Worm (Caenorhabditis elegans) whole organism, L2 larva: Measurements from ENCODE around the gene K12H6.10.
A peak's percentile ranks its signal among the peaks of the same experiment; 100 is the strongest.
"Not testable (repeated sequence)": the region's sequence is repeated elsewhere in the genome, so short reads cannot be mapped to it uniquely, and the experiment has no call there.

Experiments
- C34F6.9 ChIP-seq: fragments of 150-350 bp; optimal IDR thresholded peaks from 2 replicates; lab custom pipeline; 2014; ENCODE audit warnings: missing biosample characterization, missing genetic modification characterization
- F13H6.1 ChIP-seq: sonication (generic microtip); optimal IDR thresholded peaks from 2 replicates; lab custom pipeline; 2016; ENCODE audit warnings: missing genetic modification characterization, missing compliant biosample characterization
- R02D3.7 ChIP-seq: fragments of 150-350 bp; optimal IDR thresholded peaks from 2 replicates; lab custom pipeline; 2014; ENCODE audit warnings: missing biosample characterization, missing genetic modification characterization
- Y55F3AM.14 ChIP-seq: fragments of 200-800 bp; sonication (Bioruptor generic); optimal IDR thresholded peaks from 2 replicates; lab custom pipeline; 2018; ENCODE audit warnings: mild to moderate bottlenecking, missing genetic modification characterization, missing compliant biosample characterization
- ZK546.5 ChIP-seq: sonication (generic microtip); optimal IDR thresholded peaks from 2 replicates; lab custom pipeline; 2017; ENCODE audit warnings: missing biosample characterization, missing genetic modification characterization
- alr-1 ChIP-seq: fragments of 150-350 bp; optimal IDR thresholded peaks from 2 replicates; lab custom pipeline; 2014; ENCODE audit warnings: missing biosample characterization, missing genetic modification characterization
- aly-2 ChIP-seq: fragments of 150-350 bp; optimal IDR thresholded peaks from 2 replicates; lab custom pipeline; 2014; ENCODE audit warnings: missing biosample characterization, missing genetic modification characterization
- ceh-82 ChIP-seq: fragments of 150-350 bp; optimal IDR thresholded peaks from 2 replicates; lab custom pipeline; 2014; ENCODE audit warnings: missing biosample characterization, missing genetic modification characterization
- crh-2 ChIP-seq: sonication (generic microtip); optimal IDR thresholded peaks from 2 replicates; lab custom pipeline; 2017; ENCODE audit warnings: missing biosample characterization, missing genetic modification characterization
- dmd-4 ChIP-seq: sonication (generic microtip); optimal IDR thresholded peaks from 2 replicates; lab custom pipeline; 2017; ENCODE audit warnings: missing biosample characterization, missing genetic modification characterization
- egl-27 ChIP-seq: sonication (generic microtip); optimal IDR thresholded peaks from 3 replicates; lab custom pipeline; 2017; ENCODE audit warnings: missing biosample characterization, missing genetic modification reagents, missing genetic modification characterization
- elt-1 ChIP-seq: fragments of 150-350 bp; optimal IDR thresholded peaks from 2 replicates; lab custom pipeline; 2014; ENCODE audit warnings: missing biosample characterization, missing genetic modification characterization
- elt-3 ChIP-seq: sonication (generic microtip); optimal IDR thresholded peaks from 2 replicates; lab custom pipeline; 2017; ENCODE audit warnings: missing biosample characterization, missing genetic modification characterization
- fos-1 ChIP-seq: fragments of 150-350 bp; optimal IDR thresholded peaks from 2 replicates; lab custom pipeline; 2014; ENCODE audit warnings: missing biosample characterization, missing genetic modification characterization
- lin-11 ChIP-seq: fragments of 150-350 bp; sonication (generic microtip); optimal IDR thresholded peaks from 2 replicates; lab custom pipeline; 2014; ENCODE audit warnings: missing biosample characterization, missing genetic modification characterization, inconsistent platforms, mixed read lengths
- lin-13 ChIP-seq: fragments of 150-350 bp; optimal IDR thresholded peaks from 2 replicates; lab custom pipeline; 2014; ENCODE audit warnings: missing biosample characterization, missing genetic modification reagents, missing genetic modification characterization
- lin-39 ChIP-seq: fragments of 150-350 bp; optimal IDR thresholded peaks from 2 replicates; lab custom pipeline; 2014; ENCODE audit warnings: missing biosample characterization, missing genetic modification reagents, missing genetic modification characterization
- lsy-2 ChIP-seq, 2 experiments: fragments of 150-350 bp in 1 of 2; sonication (generic microtip) in 1 of 2; optimal IDR thresholded peaks; 2 replicates each; lab custom pipeline; 2014 to 2017; ENCODE audit warnings: missing biosample characterization in 2 of 2, missing genetic modification characterization in 2 of 2
- mab-5 ChIP-seq: fragments of 150-350 bp; optimal IDR thresholded peaks from 2 replicates; lab custom pipeline; 2014; ENCODE audit warnings: missing biosample characterization, missing genetic modification characterization
- mbf-1 ChIP-seq: sonication (generic microtip); optimal IDR thresholded peaks from 2 replicates; lab custom pipeline; 2017; ENCODE audit warnings: missing biosample characterization, missing genetic modification characterization
- mdl-1 ChIP-seq, 2 experiments: fragments of 150-350 bp in 1 of 2; sonication (generic microtip) in 1 of 2; optimal IDR thresholded peaks; 2 replicates each; lab custom pipeline; 2017; ENCODE audit warnings: missing biosample characterization in 2 of 2, missing genetic modification characterization in 2 of 2
- nhr-10 ChIP-seq: sonication (generic microtip); optimal IDR thresholded peaks from 2 replicates; lab custom pipeline; 2017; ENCODE audit warnings: missing biosample characterization, missing genetic modification characterization
- nhr-11 ChIP-seq: fragments of 150-350 bp; optimal IDR thresholded peaks from 2 replicates; lab custom pipeline; 2014; ENCODE audit warnings: missing biosample characterization, missing genetic modification characterization
- nhr-12 ChIP-seq: fragments of 150-350 bp; optimal IDR thresholded peaks from 2 replicates; lab custom pipeline; 2014; ENCODE audit warnings: missing biosample characterization, missing genetic modification characterization
- nhr-23 ChIP-seq: fragments of 150-350 bp; optimal IDR thresholded peaks from 2 replicates; lab custom pipeline; 2014; ENCODE audit warnings: missing biosample characterization, missing genetic modification reagents, missing genetic modification characterization
- nhr-237 ChIP-seq: fragments of 150-350 bp; optimal IDR thresholded peaks from 2 replicates; lab custom pipeline; 2014; ENCODE audit warnings: missing biosample characterization, missing genetic modification characterization
- nhr-77 ChIP-seq: fragments of 150-350 bp; optimal IDR thresholded peaks from 2 replicates; lab custom pipeline; 2014; ENCODE audit warnings: missing biosample characterization, missing genetic modification characterization
- sem-4 ChIP-seq: fragments of 150-350 bp; optimal IDR thresholded peaks from 2 replicates; lab custom pipeline; 2014; ENCODE audit warnings: missing biosample characterization, missing genetic modification reagents, missing genetic modification characterization
- skn-1 ChIP-seq: sonication (generic microtip); optimal IDR thresholded peaks from 2 replicates; lab custom pipeline; 2017; ENCODE audit warnings: missing biosample characterization, missing genetic modification characterization
- sma-9 ChIP-seq, 2 experiments: fragments of 150-350 bp in 1 of 2; sonication (generic microtip) in 1 of 2; optimal IDR thresholded peaks; 2 replicates each; lab custom pipeline; 2014 to 2016; ENCODE audit warnings: missing genetic modification characterization in 2 of 2, mild to moderate bottlenecking in 1 of 2, missing biosample characterization in 1 of 2, missing compliant biosample characterization in 1 of 2, missing genetic modification reagents in 1 of 2, moderate library complexity in 1 of 2
- snpc-4 ChIP-seq: fragments of 150-350 bp; optimal IDR thresholded peaks from 2 replicates; lab custom pipeline; 2014; ENCODE audit warnings: missing biosample characterization, missing genetic modification characterization
- ztf-1 ChIP-seq: fragments of 200-800 bp; sonication (Bioruptor generic); conservative IDR thresholded peaks from 2 replicates; pipeline ENCODE4 v1.3.6; 2022; ENCODE audit warnings: missing genetic modification characterization, missing compliant biosample characterization

K12H6.10 gene

DNA sequence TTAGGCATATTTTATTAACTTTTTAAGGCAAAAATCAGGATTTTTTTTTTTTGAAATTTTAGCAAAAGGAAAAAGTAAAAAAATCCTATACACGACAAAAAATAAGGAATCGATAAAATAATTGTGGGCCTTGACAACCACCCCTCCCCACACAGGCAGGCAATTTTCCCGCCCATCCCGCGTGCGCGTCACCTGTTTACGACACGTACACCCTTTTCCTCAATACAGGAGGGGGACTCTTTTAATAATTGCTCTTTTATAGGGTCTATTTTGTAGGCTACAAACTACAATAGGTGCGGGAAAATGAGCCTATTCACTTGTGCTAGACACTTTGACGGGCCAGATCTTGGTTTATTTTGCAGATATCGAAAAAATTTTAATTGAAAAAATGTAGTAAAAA lies 9.9 kb downstream of the K12H6.10 start:
- no peak for TF ChIP-seq ztf-1 (GFP tag; lab: Robert Waterston, UW)

DNA sequence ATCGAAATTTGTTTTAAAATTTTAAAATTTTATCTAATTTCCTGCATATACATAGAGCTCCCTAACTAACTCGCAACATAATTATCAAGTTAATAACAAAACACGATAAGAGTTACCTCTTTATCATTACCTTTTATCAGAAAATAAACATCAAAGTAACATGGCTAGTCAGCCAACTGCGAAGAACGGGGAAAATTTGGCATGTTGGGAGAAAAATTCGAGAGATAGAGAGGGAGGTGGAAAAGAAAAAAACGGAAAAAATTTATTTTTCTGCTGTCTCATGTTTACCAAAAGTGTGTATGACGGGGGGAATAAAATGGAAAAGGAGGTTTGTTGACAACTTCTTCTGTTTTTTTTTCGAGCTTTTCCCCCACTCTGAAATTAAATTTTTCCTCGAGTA lies 11.4 kb downstream of the K12H6.10 start:
- peak; percentile 87 for TF ChIP-seq fos-1 (tag; lab: Kevin White, UChicago)
- TF ChIP-seq nhr-10: no peak
- peak; percentile 51 for TF ChIP-seq skn-1 (tag; lab: Kevin White, UChicago)
- no peak for TF ChIP-seq Y55F3AM.14 (GFP tag; lab: Kevin White, UChicago)
- TF ChIP-seq lin-11 (tag; lab: Kevin White, UChicago): no peak
- no peak for TF ChIP-seq lin-13 (GFP tag; lab: Kevin White, UChicago)
- TF ChIP-seq C34F6.9 (tag; lab: Kevin White, UChicago): no peak
- TF ChIP-seq sma-9 (GFP tag; optimal IDR thresholded peaks at IDR 0.05; lab: Kevin White, UChicago): peak; percentile 11
- no peak for TF ChIP-seq sma-9 (tag; optimal IDR thresholded peaks at IDR 0.05; lab: Kevin White, UChicago)
- TF ChIP-seq lsy-2 (tag; optimal IDR thresholded peaks at IDR 0.05; lab: Kevin White, UChicago): no peak
- TF ChIP-seq ztf-1 (GFP tag; lab: Robert Waterston, UW): no peak
- TF ChIP-seq, all 48 proteins: peak for 3

ce11 chrII:2836853-2837252 lies 14.2 kb downstream of the K12H6.10 start, which contains the start of gene K12H6.7:
TSS of gene K12H6.7 (minus strand) at chrII:2836953.
- TF ChIP-seq mab-5 (tag; lab: Kevin White, UChicago) (no peak), nhr-11 (tag; lab: Kevin White, UChicago) (no peak), elt-3 (tag; lab: Kevin White, UChicago) (no peak), lin-39 (no peak), aly-2 (tag; lab: Kevin White, UChicago) (no peak), fos-1 (tag; lab: Kevin White, UChicago) (no peak), mbf-1 (tag; lab: Kevin White, UChicago) (no peak), nhr-23 (no peak), snpc-4 (tag; lab: Kevin White, UChicago) (no peak), alr-1 (tag; lab: Kevin White, UChicago) (no peak), nhr-77 (tag; lab: Kevin White, UChicago) (no peak), crh-2 (tag; lab: Kevin White, UChicago) (no peak), egl-27 (tag; lab: Kevin White, UChicago) (no peak), nhr-10 (no peak), sma-9 (GFP tag; optimal IDR thresholded peaks at IDR 0.05; lab: Kevin White, UChicago) (no peak), sma-9 (tag; optimal IDR thresholded peaks at IDR 0.05; lab: Kevin White, UChicago) (no peak), sem-4 (no peak), R02D3.7 (tag; lab: Kevin White, UChicago) (no peak), F13H6.1 (no peak), ZK546.5 (tag; lab: Kevin White, UChicago) (no peak)

DNA sequence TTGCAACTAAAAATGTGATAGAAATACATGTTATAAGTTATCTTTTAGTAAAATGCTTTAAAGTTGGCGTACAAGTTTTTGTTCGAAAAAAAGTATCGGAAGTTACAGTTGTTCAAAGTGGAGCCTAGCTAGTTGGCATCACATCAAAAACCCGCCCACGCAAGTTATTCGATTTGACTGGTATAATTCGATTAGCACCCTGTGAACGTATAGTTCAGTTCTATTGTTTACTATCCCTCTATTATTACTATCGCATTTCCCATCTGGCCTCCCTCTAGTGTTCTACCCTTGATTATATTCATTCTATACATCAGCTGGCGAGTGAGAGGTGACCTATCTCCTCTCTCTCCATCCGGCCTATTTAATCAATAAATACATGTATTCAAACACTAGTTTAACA lies 16.3 kb downstream of the K12H6.10 start, which contains the start of gene Y110A2AL.4:
Gene Y110A2AL.4, plus strand, starts transcription at position 301 of the 400 bp plus-strand sequence.
- TF ChIP-seq fos-1, nhr-12, egl-27 (tag; lab: Kevin White, UChicago): not testable (repeated sequence)

DNA sequence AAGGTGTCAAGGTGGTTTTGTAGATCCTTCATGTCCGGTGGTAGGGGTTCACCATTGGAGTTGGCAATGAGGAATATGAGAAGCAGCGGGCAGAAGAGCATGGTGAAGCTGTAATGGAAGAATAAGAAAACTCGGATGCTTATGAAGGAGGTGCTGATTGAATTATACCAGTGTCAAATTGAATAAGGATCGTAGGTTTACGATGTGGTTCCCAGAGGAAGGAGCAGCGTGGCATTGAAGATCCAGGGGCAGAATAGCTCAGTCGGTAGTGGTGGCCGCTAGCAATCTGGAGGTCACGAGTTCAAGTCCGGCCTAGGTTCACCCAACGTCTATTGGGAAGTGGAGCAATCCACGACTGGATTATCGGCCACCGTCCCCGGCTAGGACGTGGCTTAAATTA lies 18.9 kb downstream of the K12H6.10 start, which contains the start of gene Y110A2AL.6:
Gene Y110A2AL.6, minus strand, starts transcription at position 101 of the 400 bp plus-strand sequence.
- no peak for TF ChIP-seq nhr-77 (tag; lab: Kevin White, UChicago)
- no peak for TF ChIP-seq skn-1 (tag; lab: Kevin White, UChicago)
- no peak for TF ChIP-seq nhr-10
- TF ChIP-seq dmd-4: no peak
- no peak for TF ChIP-seq C34F6.9 (tag; lab: Kevin White, UChicago)
- no peak for TF ChIP-seq elt-1 (tag; lab: Kevin White, UChicago)
- no peak for TF ChIP-seq nhr-237
- no peak for TF ChIP-seq sem-4
- no peak for TF ChIP-seq lin-11 (tag; lab: Kevin White, UChicago)
- TF ChIP-seq mdl-1 (tag; optimal IDR thresholded peaks at IDR 0.05; lab: Kevin White, UChicago): no peak
- TF ChIP-seq snpc-4 (tag; lab: Kevin White, UChicago): no peak

- TF ChIP-seq sma-9 (GFP tag; optimal IDR thresholded peaks at IDR 0.05; lab: Kevin White, UChicago) (no peak), sma-9 (tag; optimal IDR thresholded peaks at IDR 0.05; lab: Kevin White, UChicago) (no peak), elt-3 (tag; lab: Kevin White, UChicago) (no peak), ceh-82 (no peak), fos-1 (tag; lab: Kevin White, UChicago) (no peak)
Measured at ce11 chrII:2843088-2843487, 20.4 kb downstream of the K12H6.10 start, which contains the start of gene Y110A2AL.7. TSS of gene Y110A2AL.7 (minus strand) at chrII:2843188.
